Worm (Caenorhabditis elegans): ENCODE measurements around the gene sorf-2.

DNA sequence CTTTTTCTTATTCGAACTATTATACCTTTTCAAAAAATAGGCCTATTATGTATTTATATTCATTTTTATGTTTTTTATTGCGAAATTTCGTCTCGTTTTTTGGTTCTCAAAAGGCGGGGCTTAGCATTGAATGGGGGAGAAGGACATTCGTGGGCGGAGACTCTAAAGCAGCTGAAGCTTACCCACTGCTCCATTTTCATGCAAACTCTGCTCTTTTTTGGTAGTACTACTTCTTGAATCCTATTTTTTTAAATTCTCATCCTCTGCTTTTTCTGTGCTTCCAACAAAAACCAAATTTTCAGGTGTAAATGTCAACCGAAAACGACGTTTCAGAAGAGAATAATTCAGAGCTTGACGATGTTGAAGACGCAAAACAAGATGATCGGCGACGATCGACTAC, 15.0 kb downstream of the sorf-2 start, which contains the start of gene ZK121.2:
- TF ChIP-seq fax-1 (tag; optimal IDR thresholded peaks at IDR 0.05): no peak
- no peak for TF ChIP-seq rnt-1 (tag; optimal IDR thresholded peaks at IDR 0.05)
- no peak for TF ChIP-seq unc-3 (GFP tag; conservative IDR thresholded peaks at IDR 0.05)
- no peak for TF ChIP-seq unc-3 (tag; optimal IDR thresholded peaks at IDR 0.05)
- no peak for TF ChIP-seq ama-1 (optimal IDR thresholded peaks at IDR 0.05)
- no peak for TF ChIP-seq ceh-14 (tag; optimal IDR thresholded peaks at IDR 0.05)
